Worm (Caenorhabditis elegans) whole organism, L3 larva: ENCODE measurements around the gene C47A4.3.

Experiments
- daf-12 ChIP-seq: fragments of 150-350 bp; optimal IDR thresholded peaks from 2 replicates; lab custom pipeline; 2014; ENCODE audit warnings: missing biosample characterization, missing genetic modification reagents, missing genetic modification characterization
- eor-1 ChIP-seq, 2 experiments: fragments of 150-350 bp; optimal IDR thresholded peaks; 2 replicates each; lab custom pipeline; 2014 to 2018; ENCODE audit warnings: missing biosample characterization in 2 of 2, missing genetic modification characterization in 2 of 2
- hmg-11 ChIP-seq: sonication (generic microtip); optimal IDR thresholded peaks from 2 replicates; lab custom pipeline; 2016; ENCODE audit warnings: missing genetic modification characterization, missing compliant biosample characterization
- lsy-12 ChIP-seq: sonication (generic microtip); optimal IDR thresholded peaks from 2 replicates; lab custom pipeline; 2016; ENCODE audit warnings: mild to moderate bottlenecking, missing genetic modification characterization, missing compliant biosample characterization
- nhr-12 ChIP-seq: fragments of 150-350 bp; optimal IDR thresholded peaks from 2 replicates; lab custom pipeline; 2014; ENCODE audit warnings: missing biosample characterization, missing genetic modification characterization
- nhr-23 ChIP-seq: fragments of 150-350 bp; optimal IDR thresholded peaks from 2 replicates; lab custom pipeline; 2014; ENCODE audit warnings: missing biosample characterization, missing genetic modification reagents, missing genetic modification characterization
- nhr-25 ChIP-seq: sonication (generic microtip); optimal IDR thresholded peaks from 2 replicates; lab custom pipeline; 2017; ENCODE audit warnings: missing biosample characterization, missing genetic modification characterization
- nhr-28 ChIP-seq: fragments of 150-350 bp; optimal IDR thresholded peaks from 2 replicates; lab custom pipeline; 2014; ENCODE audit warnings: missing biosample characterization, missing genetic modification characterization
- nhr-76 ChIP-seq: fragments of 150-350 bp; sonication (generic microtip); optimal IDR thresholded peaks from 5 replicates; lab custom pipeline; 2014; ENCODE audit warnings: missing biosample characterization, missing genetic modification characterization
- nhr-77 ChIP-seq: fragments of 150-350 bp; optimal IDR thresholded peaks from 2 replicates; lab custom pipeline; 2014; ENCODE audit warnings: missing biosample characterization, missing genetic modification characterization
- snpc-4 ChIP-seq: fragments of 150-350 bp; optimal IDR thresholded peaks from 2 replicates; lab custom pipeline; 2014; ENCODE audit warnings: missing biosample characterization, missing genetic modification characterization
- unc-39 ChIP-seq: sonication (generic microtip); optimal IDR thresholded peaks from 4 replicates; lab custom pipeline; 2017; ENCODE audit warnings: missing biosample characterization, missing genetic modification characterization

- TF ChIP-seq nhr-12 (tag; lab: Kevin White, UChicago) = no peak
- TF ChIP-seq hmg-11 (tag; lab: Kevin White, UChicago) = no peak
- TF ChIP-seq eor-1 (tag; optimal IDR thresholded peaks at IDR 0.05; lab: Kevin White, UChicago) = no peak
- no peak for TF ChIP-seq nhr-23
- no peak for TF ChIP-seq nhr-77
- no peak for TF ChIP-seq lsy-12 (tag; lab: Kevin White, UChicago)
- TF ChIP-seq unc-39 (tag; lab: Kevin White, UChicago) = no peak
- TF ChIP-seq nhr-76 (tag; lab: Kevin White, UChicago) = no peak
- TF ChIP-seq snpc-4 (tag; lab: Kevin White, UChicago) = no peak
- no peak for TF ChIP-seq daf-12
- TF ChIP-seq nhr-25 (tag; lab: Kevin White, UChicago) = no peak
- TF ChIP-seq nhr-28 = no peak
These were observed 15.5 kb downstream of the C47A4.3 start, which contains the start of gene ent-4 for ce11 chrIV:13726630-13727029.
